Worm (Caenorhabditis elegans) whole organism, L2 larva: Measurements from ENCODE around the gene srg-55.

Experiments
- C34F6.9 ChIP-seq: fragments of 150-350 bp; optimal IDR thresholded peaks from 2 replicates; lab custom pipeline; 2014; ENCODE audit warnings: missing biosample characterization, missing genetic modification characterization
- F13H6.1 ChIP-seq: sonication (generic microtip); optimal IDR thresholded peaks from 2 replicates; lab custom pipeline; 2016; ENCODE audit warnings: missing genetic modification characterization, missing compliant biosample characterization
- R02D3.7 ChIP-seq: fragments of 150-350 bp; optimal IDR thresholded peaks from 2 replicates; lab custom pipeline; 2014; ENCODE audit warnings: missing biosample characterization, missing genetic modification characterization
- Y55F3AM.14 ChIP-seq: fragments of 200-800 bp; sonication (Bioruptor generic); optimal IDR thresholded peaks from 2 replicates; lab custom pipeline; 2018; ENCODE audit warnings: mild to moderate bottlenecking, missing genetic modification characterization, missing compliant biosample characterization
- alr-1 ChIP-seq: fragments of 150-350 bp; optimal IDR thresholded peaks from 2 replicates; lab custom pipeline; 2014; ENCODE audit warnings: missing biosample characterization, missing genetic modification characterization
- ama-1 ChIP-seq: fragments of 150-350 bp; optimal IDR thresholded peaks from 2 replicates; lab custom pipeline; 2018; ENCODE audit warnings: inconsistent platforms
- blmp-1 ChIP-seq: sonication (generic microtip); optimal IDR thresholded peaks from 2 replicates; lab custom pipeline; 2017; ENCODE audit warnings: missing genetic modification characterization, mild to moderate bottlenecking, missing compliant biosample characterization, antibody characterized with exemption, moderate library complexity; ENCODE audit not compliant: insufficient read depth
- ceh-16 ChIP-seq: fragments of 150-350 bp; optimal IDR thresholded peaks from 2 replicates; lab custom pipeline; 2014; ENCODE audit warnings: missing biosample characterization, missing genetic modification characterization
- ceh-82 ChIP-seq: fragments of 150-350 bp; optimal IDR thresholded peaks from 2 replicates; lab custom pipeline; 2014; ENCODE audit warnings: missing biosample characterization, missing genetic modification characterization
- crh-2 ChIP-seq: sonication (generic microtip); optimal IDR thresholded peaks from 2 replicates; lab custom pipeline; 2017; ENCODE audit warnings: missing biosample characterization, missing genetic modification characterization
- egl-27 ChIP-seq: sonication (generic microtip); optimal IDR thresholded peaks from 3 replicates; lab custom pipeline; 2017; ENCODE audit warnings: missing biosample characterization, missing genetic modification reagents, missing genetic modification characterization
- fos-1 ChIP-seq: fragments of 150-350 bp; optimal IDR thresholded peaks from 2 replicates; lab custom pipeline; 2014; ENCODE audit warnings: missing biosample characterization, missing genetic modification characterization
- gmeb-1 ChIP-seq: fragments of 150-350 bp; optimal IDR thresholded peaks from 2 replicates; lab custom pipeline; 2014; ENCODE audit warnings: missing biosample characterization, missing genetic modification characterization
- lin-13 ChIP-seq: fragments of 150-350 bp; optimal IDR thresholded peaks from 2 replicates; lab custom pipeline; 2014; ENCODE audit warnings: missing biosample characterization, missing genetic modification reagents, missing genetic modification characterization
- lin-39 ChIP-seq: fragments of 150-350 bp; optimal IDR thresholded peaks from 2 replicates; lab custom pipeline; 2014; ENCODE audit warnings: missing biosample characterization, missing genetic modification reagents, missing genetic modification characterization
- lsy-2 ChIP-seq, 2 experiments: fragments of 150-350 bp in 1 of 2; sonication (generic microtip) in 1 of 2; optimal IDR thresholded peaks; 2 replicates each; lab custom pipeline; 2014 to 2017; ENCODE audit warnings: missing biosample characterization in 2 of 2, missing genetic modification characterization in 2 of 2
- mab-5 ChIP-seq: fragments of 150-350 bp; optimal IDR thresholded peaks from 2 replicates; lab custom pipeline; 2014; ENCODE audit warnings: missing biosample characterization, missing genetic modification characterization
- mbf-1 ChIP-seq: sonication (generic microtip); optimal IDR thresholded peaks from 2 replicates; lab custom pipeline; 2017; ENCODE audit warnings: missing biosample characterization, missing genetic modification characterization
- mdl-1 ChIP-seq, 2 experiments: fragments of 150-350 bp in 1 of 2; sonication (generic microtip) in 1 of 2; optimal IDR thresholded peaks; 2 replicates each; lab custom pipeline; 2017; ENCODE audit warnings: missing biosample characterization in 2 of 2, missing genetic modification characterization in 2 of 2
- nhr-11 ChIP-seq: fragments of 150-350 bp; optimal IDR thresholded peaks from 2 replicates; lab custom pipeline; 2014; ENCODE audit warnings: missing biosample characterization, missing genetic modification characterization
- nhr-21 ChIP-seq: fragments of 150-350 bp; optimal IDR thresholded peaks from 2 replicates; lab custom pipeline; 2014; ENCODE audit warnings: missing biosample characterization, missing genetic modification characterization
- nhr-23 ChIP-seq: fragments of 150-350 bp; optimal IDR thresholded peaks from 2 replicates; lab custom pipeline; 2014; ENCODE audit warnings: missing biosample characterization, missing genetic modification reagents, missing genetic modification characterization
- nhr-25 ChIP-seq: fragments of 150-350 bp; sonication (generic microtip); optimal IDR thresholded peaks from 3 replicates; lab custom pipeline; 2014; ENCODE audit warnings: missing biosample characterization, missing genetic modification characterization
- nhr-77 ChIP-seq: fragments of 150-350 bp; optimal IDR thresholded peaks from 2 replicates; lab custom pipeline; 2014; ENCODE audit warnings: missing biosample characterization, missing genetic modification characterization
- peb-1 ChIP-seq: fragments of 150-350 bp; optimal IDR thresholded peaks from 2 replicates; lab custom pipeline; 2014; ENCODE audit warnings: missing biosample characterization, missing genetic modification characterization
- sem-4 ChIP-seq: fragments of 150-350 bp; optimal IDR thresholded peaks from 2 replicates; lab custom pipeline; 2014; ENCODE audit warnings: missing biosample characterization, missing genetic modification reagents, missing genetic modification characterization
- skn-1 ChIP-seq: sonication (generic microtip); optimal IDR thresholded peaks from 2 replicates; lab custom pipeline; 2017; ENCODE audit warnings: missing biosample characterization, missing genetic modification characterization
- sma-9 ChIP-seq, 2 experiments: fragments of 150-350 bp in 1 of 2; sonication (generic microtip) in 1 of 2; optimal IDR thresholded peaks; 2 replicates each; lab custom pipeline; 2014 to 2016; ENCODE audit warnings: missing genetic modification characterization in 2 of 2, mild to moderate bottlenecking in 1 of 2, missing biosample characterization in 1 of 2, missing compliant biosample characterization in 1 of 2, missing genetic modification reagents in 1 of 2, moderate library complexity in 1 of 2
- unc-39 ChIP-seq: fragments of 150-350 bp; optimal IDR thresholded peaks from 2 replicates; lab custom pipeline; 2014; ENCODE audit warnings: missing biosample characterization, missing genetic modification characterization
- unc-62 ChIP-seq: fragments of 150-350 bp; optimal IDR thresholded peaks from 2 replicates; lab custom pipeline; 2014; ENCODE audit warnings: missing biosample characterization, missing genetic modification reagents, missing genetic modification characterization
- zag-1 ChIP-seq: fragments of 150-350 bp; optimal IDR thresholded peaks from 2 replicates; lab custom pipeline; 2014; ENCODE audit warnings: missing biosample characterization, missing genetic modification characterization
- ztf-1 ChIP-seq: fragments of 200-800 bp; sonication (Bioruptor generic); conservative IDR thresholded peaks from 2 replicates; pipeline ENCODE4 v1.3.6; 2022; ENCODE audit warnings: missing genetic modification characterization, missing compliant biosample characterization

Gene srg-55

ce11 chrV:14910758-14911157, 17.4 kb downstream of the srg-55 start:
- TF ChIP-seq unc-39 (no peak), nhr-25 (no peak), skn-1 (no peak), ztf-1 (no peak)
- TF ChIP-seq, all 48 proteins: peak for 0

- TF ChIP-seq lsy-2 (tag; optimal IDR thresholded peaks at IDR 0.05; lab: Kevin White, UChicago), result no peak
- peak; percentile 2 for TF ChIP-seq C34F6.9
Observed at ce11 chrV:14909331-14909835, 18.8 kb downstream of the srg-55 start, which contains the start of gene H12D21.9. Gene H12D21.9, minus strand, starts transcription at chrV:14909478.

DNA sequence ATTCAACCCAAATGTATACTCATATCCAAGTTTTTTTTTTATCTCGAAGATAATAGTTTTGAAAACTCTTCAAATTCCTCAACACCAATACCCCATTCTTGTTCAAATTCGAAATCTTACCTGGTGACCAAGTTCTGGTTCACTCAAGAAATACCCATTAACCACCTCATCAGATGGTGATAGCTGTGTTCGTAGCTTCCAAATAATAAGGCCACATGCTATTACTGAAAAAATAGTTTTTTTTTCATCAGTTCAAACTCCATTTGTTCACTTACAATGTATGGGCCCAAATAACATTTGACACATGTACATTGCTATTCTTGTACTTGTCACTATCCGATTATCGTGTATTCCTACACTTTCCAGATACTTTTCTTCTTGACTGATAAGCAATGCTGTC, 20.7 kb downstream of the srg-55 start:
- no peak for TF ChIP-seq unc-39
- TF ChIP-seq blmp-1, result no peak
- no peak for TF ChIP-seq sma-9 (GFP tag; optimal IDR thresholded peaks at IDR 0.05; lab: Kevin White, UChicago)
- no peak for TF ChIP-seq sma-9 (tag; optimal IDR thresholded peaks at IDR 0.05; lab: Kevin White, UChicago)
- TF ChIP-seq nhr-25, result no peak
- TF ChIP-seq R02D3.7 (tag; lab: Kevin White, UChicago), result no peak
- no peak for TF ChIP-seq ceh-16
- no peak for TF ChIP-seq lin-13 (GFP tag; lab: Kevin White, UChicago)
- TF ChIP-seq mab-5 (tag; lab: Kevin White, UChicago), result no peak
- TF ChIP-seq nhr-23 (tag; lab: Kevin White, UChicago), result no peak
- TF ChIP-seq F13H6.1 (tag; lab: Kevin White, UChicago), result no peak
- no peak for TF ChIP-seq nhr-77 (tag; lab: Kevin White, UChicago)
- TF ChIP-seq unc-62, result no peak
- TF ChIP-seq egl-27, result no peak
- no peak for TF ChIP-seq mdl-1 (tag; optimal IDR thresholded peaks at IDR 0.05; lab: Kevin White, UChicago)
- no peak for TF ChIP-seq zag-1 (tag; lab: Kevin White, UChicago)

DNA sequence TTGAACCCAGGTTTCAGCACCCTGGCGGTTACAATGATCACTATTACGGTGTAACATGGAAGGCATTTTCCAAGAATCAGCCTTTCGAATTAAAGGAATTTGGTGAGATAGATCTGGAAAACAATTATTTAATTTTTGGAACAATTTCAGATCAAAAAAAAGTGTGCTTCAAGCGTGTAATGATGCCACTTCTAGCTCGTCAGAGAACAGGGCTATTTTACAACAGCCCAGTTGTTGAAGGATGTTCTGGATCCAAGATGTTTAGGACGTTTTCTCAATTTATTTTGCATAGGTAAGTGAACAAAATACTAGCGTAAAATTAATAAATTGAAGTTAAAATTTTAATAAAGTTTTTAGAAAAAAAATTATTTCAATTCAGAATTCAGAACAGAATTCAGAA, 27.2 kb downstream of the srg-55 start:
- TF ChIP-seq F13H6.1 (tag; lab: Kevin White, UChicago) (no peak), peb-1 (no peak), nhr-11 (tag; lab: Kevin White, UChicago) (no peak), Y55F3AM.14 (no peak)
- TF ChIP-seq, all 48 proteins: peak for 0

ce11 chrV:14899545-14899944, 28.6 kb downstream of the srg-55 start, which contains the start of gene H12D21.10:
Gene H12D21.10, plus strand, starts transcription at chrV:14899804.
- TF ChIP-seq R02D3.7 (tag; lab: Kevin White, UChicago), result no peak
- TF ChIP-seq mbf-1 (tag; lab: Kevin White, UChicago), result no peak
- no peak for TF ChIP-seq lin-13 (GFP tag; lab: Kevin White, UChicago)
- no peak for TF ChIP-seq gmeb-1 (tag; lab: Kevin White, UChicago)
- TF ChIP-seq nhr-11 (tag; lab: Kevin White, UChicago), result no peak
- TF ChIP-seq lsy-2 (tag; optimal IDR thresholded peaks at IDR 0.05; lab: Kevin White, UChicago), result no peak
- no peak for TF ChIP-seq crh-2 (tag; lab: Kevin White, UChicago)
- no peak for TF ChIP-seq ama-1 (lab: Kevin White, UChicago)
- TF ChIP-seq nhr-21, result no peak
- no peak for TF ChIP-seq nhr-25
- no peak for TF ChIP-seq sem-4 (tag; lab: Kevin White, UChicago)
- TF ChIP-seq, all 48 proteins: peak for 0

DNA sequence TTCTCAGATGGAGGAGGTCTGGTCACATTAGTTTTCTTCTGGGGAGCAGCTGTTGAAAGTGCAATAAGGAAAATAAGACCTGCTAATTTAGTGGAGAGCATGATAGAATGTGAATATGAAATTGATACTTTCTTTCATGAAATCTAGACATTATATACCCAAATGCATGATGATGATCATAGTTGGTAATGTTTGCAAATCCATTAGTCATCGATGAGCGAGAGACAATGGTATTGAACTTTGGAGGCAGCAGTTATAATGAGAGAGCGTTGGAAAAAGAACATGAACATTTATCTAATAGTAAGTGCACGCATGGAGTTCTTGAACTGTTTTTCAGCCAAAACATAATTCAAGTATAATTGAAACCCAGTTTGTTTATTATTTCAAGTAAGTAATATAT, 30.4 kb downstream of the srg-55 start, which contains the start of gene H12D21.6:
Gene H12D21.6, minus strand, starts transcription at position 101 of the 400 bp plus-strand sequence.
- TF ChIP-seq C34F6.9 (no peak), ceh-82 (tag; lab: Kevin White, UChicago) (no peak), R02D3.7 (tag; lab: Kevin White, UChicago) (no peak), alr-1 (tag; lab: Kevin White, UChicago) (no peak), lin-39 (tag; lab: Kevin White, UChicago) (no peak), fos-1 (tag; lab: Kevin White, UChicago) (no peak), peb-1 (no peak)
- TF ChIP-seq, all 48 proteins: peak for 0
